Fruit fly (Drosophila melanogaster) whole organism, prepupa: ENCODE data around the gene Prp40.

Experiments
- CG10631 ChIP-seq: fragments of 200-800 bp; sonication (Bioruptor generic); optimal IDR thresholded peaks from 2 replicates; lab custom pipeline; 2016; ENCODE audit warnings: missing biosample characterization, missing genetic modification characterization
- CG11294 ChIP-seq: fragments of 200-800 bp; sonication (Bioruptor generic); IDR thresholded peaks from 2 replicates; pipeline ENCODE4 v1.3.6; 2022; ENCODE audit warnings: missing biosample characterization, missing genetic modification characterization
- CG11762 ChIP-seq: fragments of 200-800 bp; sonication (Bioruptor generic); optimal IDR thresholded peaks from 3 replicates; lab custom pipeline; 2016; ENCODE audit warnings: missing biosample characterization, missing genetic modification characterization; ENCODE audit not compliant: insufficient read depth
- CG11902 ChIP-seq: fragments of 200-800 bp; sonication (Bioruptor generic); optimal IDR thresholded peaks from 3 replicates; lab custom pipeline; 2016; ENCODE audit warnings: missing biosample characterization, missing genetic modification characterization
- CG15336 ChIP-seq: fragments of 200-800 bp; sonication (Bioruptor generic); IDR thresholded peaks from 2 replicates; pipeline ENCODE4 v1.3.6; 2022; ENCODE audit warnings: missing biosample characterization, missing genetic modification characterization
- CG3032 ChIP-seq: fragments of 200-800 bp; optimal IDR thresholded peaks from 2 replicates; lab custom pipeline; 2019; ENCODE audit warnings: missing biosample characterization, mild to moderate bottlenecking, missing genetic modification characterization, moderate library complexity
- CG31627 ChIP-seq: fragments of 200-800 bp; sonication (Bioruptor generic); optimal IDR thresholded peaks from 3 replicates; lab custom pipeline; 2016; ENCODE audit warnings: missing biosample characterization, missing genetic modification characterization
- CG32006 ChIP-seq: fragments of 200-800 bp; sonication (Bioruptor generic); optimal IDR thresholded peaks from 3 replicates; lab custom pipeline; 2017; ENCODE audit warnings: missing biosample characterization, mild to moderate bottlenecking, missing genetic modification characterization
- CG34406 ChIP-seq: fragments of 200-800 bp; sonication (Bioruptor generic); optimal IDR thresholded peaks from 3 replicates; lab custom pipeline; 2016; ENCODE audit warnings: missing biosample characterization, missing genetic modification characterization
- CG3919 ChIP-seq: fragments of 200-800 bp; sonication (Bioruptor generic); optimal IDR thresholded peaks from 3 replicates; lab custom pipeline; 2016; ENCODE audit warnings: missing biosample characterization, missing genetic modification characterization
- CG4318 ChIP-seq: fragments of 200-800 bp; sonication (Bioruptor generic); optimal IDR thresholded peaks from 3 replicates; lab custom pipeline; 2017; ENCODE audit warnings: missing biosample characterization, mild to moderate bottlenecking, missing genetic modification characterization
- CG6163 ChIP-seq: fragments of 200-800 bp; sonication (Bioruptor generic); IDR thresholded peaks from 3 replicates; pipeline ENCODE4 v1.3.6; 2022; ENCODE audit warnings: missing biosample characterization, missing genetic modification characterization
- CG6276 ChIP-seq: fragments of 200-800 bp; sonication (Bioruptor generic); optimal IDR thresholded peaks from 2 replicates; lab custom pipeline; 2017; ENCODE audit warnings: missing biosample characterization, mild to moderate bottlenecking, missing genetic modification characterization
- CG6792 ChIP-seq: fragments of 200-800 bp; sonication (Bioruptor generic); optimal IDR thresholded peaks from 3 replicates; lab custom pipeline; 2016; ENCODE audit warnings: missing biosample characterization, missing genetic modification characterization
- CG6808 ChIP-seq: fragments of 200-800 bp; sonication (Bioruptor generic); optimal IDR thresholded peaks from 3 replicates; lab custom pipeline; 2017; ENCODE audit warnings: missing biosample characterization, missing genetic modification characterization, mild to moderate bottlenecking, moderate library complexity, missing genetic modification reagents
- CG6854 ChIP-seq: fragments of 200-800 bp; sonication (Bioruptor generic); optimal IDR thresholded peaks from 2 replicates; lab custom pipeline; 2017; ENCODE audit warnings: missing biosample characterization, mild to moderate bottlenecking, missing genetic modification characterization
- CG7368 ChIP-seq: fragments of 200-800 bp; sonication (Bioruptor generic); optimal IDR thresholded peaks from 3 replicates; lab custom pipeline; 2016; ENCODE audit warnings: missing biosample characterization, missing genetic modification characterization
- CG8119 ChIP-seq: fragments of 200-800 bp; sonication (Bioruptor generic); IDR thresholded peaks from 3 replicates; pipeline ENCODE4 v1.3.6; 2022; ENCODE audit warnings: missing biosample characterization, missing genetic modification characterization
- CG8319 ChIP-seq: fragments of 200-800 bp; sonication (Bioruptor generic); optimal IDR thresholded peaks from 3 replicates; lab custom pipeline; 2016; ENCODE audit warnings: missing biosample characterization, missing genetic modification characterization
- Eip75B ChIP-seq: fragments of 200-800 bp; sonication (Bioruptor generic); optimal IDR thresholded peaks from 3 replicates; lab custom pipeline; 2016; ENCODE audit warnings: missing biosample characterization, missing genetic modification characterization
- Eip78C ChIP-seq: fragments of 200-800 bp; sonication (Bioruptor generic); peaks from one replicate; lab custom pipeline; 2016; ENCODE audit warnings: missing biosample characterization, missing genetic modification characterization
- Ets21C ChIP-seq: fragments of 200-800 bp; sonication (Bioruptor generic); optimal IDR thresholded peaks from 3 replicates; lab custom pipeline; 2016; ENCODE audit warnings: missing biosample characterization, missing genetic modification characterization
- Gug ChIP-seq: fragments of 200-800 bp; sonication (Bioruptor generic); IDR thresholded peaks from 2 replicates; pipeline ENCODE4 v1.3.6; 2022; ENCODE audit warnings: missing biosample characterization, missing genetic modification characterization
- Hr4 ChIP-seq: fragments of 200-800 bp; sonication (Bioruptor generic); optimal IDR thresholded peaks from 3 replicates; lab custom pipeline; 2016; ENCODE audit warnings: missing biosample characterization, missing genetic modification characterization
- Lpt ChIP-seq: fragments of 200-800 bp; sonication (Bioruptor generic); optimal IDR thresholded peaks from 3 replicates; lab custom pipeline; 2016; ENCODE audit warnings: missing biosample characterization, missing genetic modification characterization
- Met ChIP-seq: fragments of 200-800 bp; sonication (Bioruptor generic); optimal IDR thresholded peaks from 3 replicates; lab custom pipeline; 2016; ENCODE audit warnings: missing biosample characterization, missing genetic modification characterization
- OdsH ChIP-seq: fragments of 200-800 bp; sonication (Bioruptor generic); optimal IDR thresholded peaks from 3 replicates; lab custom pipeline; 2016; ENCODE audit warnings: missing biosample characterization, missing genetic modification characterization
- Smox ChIP-seq: fragments of 200-800 bp; sonication (Bioruptor generic); optimal IDR thresholded peaks from 3 replicates; lab custom pipeline; 2016; ENCODE audit warnings: missing biosample characterization, missing genetic modification characterization
- Sox102F ChIP-seq: fragments of 200-800 bp; sonication (Bioruptor generic); optimal IDR thresholded peaks from 2 replicates; lab custom pipeline; 2016; ENCODE audit warnings: missing biosample characterization, mild to moderate bottlenecking, missing genetic modification characterization
- Sox14 ChIP-seq: fragments of 200-800 bp; sonication (Bioruptor generic); optimal IDR thresholded peaks from 3 replicates; lab custom pipeline; 2016; ENCODE audit warnings: missing biosample characterization, missing genetic modification characterization
- achi ChIP-seq: fragments of 200-800 bp; sonication (Bioruptor generic); optimal IDR thresholded peaks from 3 replicates; lab custom pipeline; 2016; ENCODE audit warnings: missing biosample characterization, missing genetic modification characterization
- acj6 ChIP-seq: fragments of 200-800 bp; sonication (Bioruptor generic); optimal IDR thresholded peaks from 3 replicates; lab custom pipeline; 2016; ENCODE audit warnings: missing biosample characterization, missing genetic modification characterization
- cyc ChIP-seq: fragments of 200-800 bp; sonication (Bioruptor generic); optimal IDR thresholded peaks from 3 replicates; lab custom pipeline; 2016; ENCODE audit warnings: missing biosample characterization, missing genetic modification characterization
- dac ChIP-seq: fragments of 200-800 bp; sonication (Bioruptor generic); optimal IDR thresholded peaks from 2 replicates; lab custom pipeline; 2017; ENCODE audit warnings: missing biosample characterization, mild to moderate bottlenecking, missing genetic modification characterization
- eg ChIP-seq: fragments of 200-800 bp; sonication (Bioruptor generic); IDR thresholded peaks from 3 replicates; pipeline ENCODE4 v1.3.6; 2022; ENCODE audit warnings: missing biosample characterization, missing genetic modification characterization
- esn ChIP-seq: fragments of 200-800 bp; sonication (Bioruptor generic); optimal IDR thresholded peaks from 2 replicates; lab custom pipeline; 2016; ENCODE audit warnings: missing biosample characterization, mild to moderate bottlenecking, missing genetic modification characterization, moderate library complexity
- fd59A ChIP-seq: fragments of 200-800 bp; sonication (Bioruptor generic); optimal IDR thresholded peaks from 2 replicates; lab custom pipeline; 2017; ENCODE audit warnings: missing biosample characterization, mild to moderate bottlenecking, missing genetic modification characterization, missing genetic modification reagents
- fkh ChIP-seq: fragments of 200-800 bp; sonication (Bioruptor generic); optimal IDR thresholded peaks from 3 replicates; lab custom pipeline; 2017; ENCODE audit warnings: missing biosample characterization, mild to moderate bottlenecking, missing genetic modification characterization, moderate library complexity
- lz ChIP-seq: fragments of 200-800 bp; sonication (Bioruptor generic); optimal IDR thresholded peaks from 3 replicates; lab custom pipeline; 2016; ENCODE audit warnings: missing biosample characterization, missing genetic modification characterization
- net ChIP-seq: fragments of 200-800 bp; sonication (Bioruptor generic); optimal IDR thresholded peaks from 3 replicates; lab custom pipeline; 2016; ENCODE audit warnings: missing biosample characterization, missing genetic modification characterization
- pdm3 ChIP-seq: fragments of 200-800 bp; sonication (Bioruptor generic); optimal IDR thresholded peaks from 3 replicates; lab custom pipeline; 2016; ENCODE audit warnings: missing biosample characterization, missing genetic modification characterization
- salr ChIP-seq, 2 experiments: fragments of 200-800 bp; sonication (Bioruptor generic); optimal IDR thresholded peaks; 3 replicates each; lab custom pipeline; 2016 to 2018; ENCODE audit warnings: missing biosample characterization in 2 of 2, missing genetic modification characterization in 2 of 2, mild to moderate bottlenecking in 1 of 2
- spab ChIP-seq: fragments of 200-800 bp; sonication (Bioruptor generic); optimal IDR thresholded peaks from 2 replicates; lab custom pipeline; 2017; ENCODE audit warnings: missing biosample characterization, mild to moderate bottlenecking, missing genetic modification characterization, missing genetic modification reagents
- svp ChIP-seq: fragments of 200-800 bp; sonication (Bioruptor generic); peaks from one replicate; lab custom pipeline; 2016; ENCODE audit warnings: missing biosample characterization, missing genetic modification characterization
- topi ChIP-seq: fragments of 200-800 bp; sonication (Bioruptor generic); optimal IDR thresholded peaks from 3 replicates; lab custom pipeline; 2016; ENCODE audit warnings: missing biosample characterization, missing genetic modification characterization
- vri ChIP-seq: fragments of 200-800 bp; sonication (Bioruptor generic); optimal IDR thresholded peaks from 3 replicates; lab custom pipeline; 2016; ENCODE audit warnings: missing biosample characterization, mild to moderate bottlenecking, missing genetic modification characterization

Prp40 gene

dm6 chr2L:3003399-3003798, 19.6 kb upstream of the Prp40 start:
- TF ChIP-seq CG6163 = peak; percentile 80
- peak; percentile 46 for TF ChIP-seq CG3919 (GFP tag; lab: Kevin White, UChicago)
- peak; percentile 49 for TF ChIP-seq OdsH (GFP tag; lab: Kevin White, UChicago)
- peak; percentile 21 for TF ChIP-seq CG11762
- TF ChIP-seq lz (GFP tag; lab: Kevin White, UChicago) = no peak
- no peak for TF ChIP-seq cyc
- TF ChIP-seq Smox = no peak
- no peak for TF ChIP-seq CG6792
- peak; percentile 11 for TF ChIP-seq Lpt
- TF ChIP-seq CG34406 (GFP tag; lab: Kevin White, UChicago) = peak; percentile 8
- TF ChIP-seq Ets21C = no peak
- TF ChIP-seq dac (GFP tag; lab: Kevin White, UChicago) = peak; percentile 69
- peak; percentile 93 for TF ChIP-seq Hr4 (GFP tag; lab: Kevin White, UChicago)
- no peak for TF ChIP-seq svp (GFP tag; lab: Kevin White, UChicago)
- TF ChIP-seq CG15336 (GFP tag; lab: Robert Waterston, UW) = peak; percentile 93
- TF ChIP-seq fkh = peak; percentile 7
- TF ChIP-seq achi (GFP tag; lab: Kevin White, UChicago) = peak; percentile 57
- no peak for TF ChIP-seq CG6808 (GFP tag; lab: Kevin White, UChicago)
- TF ChIP-seq CG8319 (GFP tag; lab: Kevin White, UChicago) = no peak
- TF ChIP-seq Sox102F = no peak
- no peak for TF ChIP-seq CG31627
- TF ChIP-seq CG3032 (tag; lab: Kevin White, UChicago) = no peak
- no peak for TF ChIP-seq CG11902
- TF ChIP-seq CG32006 (GFP tag; lab: Kevin White, UChicago) = peak; percentile 94
- peak; percentile 25 for TF ChIP-seq Sox14 (GFP tag; lab: Kevin White, UChicago)
- TF ChIP-seq CG10631 (GFP tag; lab: Kevin White, UChicago) = no peak
- peak; percentile 86 for TF ChIP-seq Eip78C (GFP tag; lab: Kevin White, UChicago)
- TF ChIP-seq Gug = peak; percentile 63
- TF ChIP-seq esn = no peak
- no peak for TF ChIP-seq spab (GFP tag; lab: Kevin White, UChicago)
- TF ChIP-seq CG7368 (GFP tag; lab: Kevin White, UChicago) = peak; percentile 22
- TF ChIP-seq vri (GFP tag; lab: Kevin White, UChicago) = no peak
- peak; percentile 47 for TF ChIP-seq pdm3 (GFP tag; lab: Kevin White, UChicago)
- no peak for TF ChIP-seq fd59A (GFP tag; lab: Kevin White, UChicago)
- TF ChIP-seq CG11294 = peak; percentile 52; the same call in 1 of the 2 replicates
- TF ChIP-seq CG8119 = peak; percentile 93
- TF ChIP-seq topi (GFP tag; lab: Kevin White, UChicago) = no peak
- TF ChIP-seq acj6 (GFP tag; lab: Kevin White, UChicago) = peak; percentile 24
- peak; percentile 15 for TF ChIP-seq Eip75B (GFP tag; lab: Kevin White, UChicago)
- TF ChIP-seq salr (GFP tag; optimal IDR thresholded peaks at IDR 0.05; lab: Kevin White, UChicago) = peak in 1 of 2 experiments; percentile 60
- peak; percentile 85 for TF ChIP-seq CG6276 (GFP tag; lab: Kevin White, UChicago)
- TF ChIP-seq CG4318 (GFP tag; lab: Kevin White, UChicago) = peak; percentile 86
- TF ChIP-seq CG6854 (GFP tag; lab: Kevin White, UChicago) = no peak
- TF ChIP-seq eg = peak; percentile 83
- no peak for TF ChIP-seq Met (GFP tag; lab: Kevin White, UChicago)
- peak; percentile 28 for TF ChIP-seq net (GFP tag; lab: Kevin White, UChicago)
